Fruit fly (Drosophila melanogaster) whole organism, embryonic: ENCODE results near the gene CstF50.
A peak's percentile ranks its signal among the peaks of the same experiment; 100 is the strongest.

ENCODE experiments used
- BEAF-32 ChIP-seq: fragments of 200-800 bp; sonication (Bioruptor generic); optimal IDR thresholded peaks from 3 replicates; lab custom pipeline; 2017; ENCODE audit warnings: missing biosample characterization, missing genetic modification characterization, mild to moderate bottlenecking, moderate library complexity, missing genetic modification reagents
- Bdp1 ChIP-seq: fragments of 200-800 bp; sonication (Bioruptor generic); optimal IDR thresholded peaks from 3 replicates; lab custom pipeline; 2016; ENCODE audit warnings: missing biosample characterization, missing genetic modification characterization
- Bgb ChIP-seq: fragments of 200-800 bp; sonication (Bioruptor generic); IDR thresholded peaks from 2 replicates; pipeline ENCODE4 v1.3.6; 2022; ENCODE audit warnings: missing biosample characterization, missing genetic modification characterization; ENCODE audit not compliant: partially characterized antibody
- CG10979 ChIP-seq: fragments of 200-800 bp; sonication (Bioruptor generic); optimal IDR thresholded peaks from 2 replicates; lab custom pipeline; 2018; ENCODE audit warnings: missing biosample characterization, mild to moderate bottlenecking, missing genetic modification characterization, moderate library complexity
- CG11456 ChIP-seq: fragments of 200-800 bp; sonication (Bioruptor generic); IDR thresholded peaks from 3 replicates; pipeline ENCODE4 v1.3.6; 2022; ENCODE audit warnings: missing biosample characterization, missing genetic modification characterization
- CG12071 ChIP-seq: fragments of 200-800 bp; sonication (Bioruptor generic); optimal IDR thresholded peaks from 3 replicates; lab custom pipeline; 2018; ENCODE audit warnings: missing biosample characterization, mild to moderate bottlenecking, missing genetic modification characterization
- CG1233 ChIP-seq: fragments of 200-800 bp; sonication (Bioruptor generic); optimal IDR thresholded peaks from 4 replicates; lab custom pipeline; 2018; ENCODE audit warnings: missing biosample characterization, mild to moderate bottlenecking, missing genetic modification characterization
- CG13287 ChIP-seq: fragments of 200-800 bp; sonication (Bioruptor generic); IDR thresholded peaks from 2 replicates; pipeline ENCODE4 v1.3.6; 2022; ENCODE audit warnings: missing biosample characterization, missing genetic modification characterization; ENCODE audit not compliant: partially characterized antibody
- CG13424 ChIP-seq: fragments of 200-800 bp; sonication (Bioruptor generic); optimal IDR thresholded peaks from 2 replicates; lab custom pipeline; 2019; ENCODE audit warnings: missing biosample characterization, mild to moderate bottlenecking, missing genetic modification characterization, moderate library complexity
- CG13775 ChIP-seq: fragments of 200-800 bp; sonication (Bioruptor generic); optimal IDR thresholded peaks from 3 replicates; lab custom pipeline; 2017; ENCODE audit warnings: missing biosample characterization, mild to moderate bottlenecking, missing genetic modification characterization
- CG13894 ChIP-seq: fragments of 200-800 bp; sonication (Bioruptor generic); optimal IDR thresholded peaks from 3 replicates; lab custom pipeline; 2018; ENCODE audit warnings: missing biosample characterization, mild to moderate bottlenecking, missing genetic modification characterization, moderate library complexity
- CG14710 ChIP-seq: fragments of 200-800 bp; sonication (Bioruptor generic); optimal IDR thresholded peaks from 3 replicates; lab custom pipeline; 2019; ENCODE audit warnings: missing biosample characterization, mild to moderate bottlenecking, missing genetic modification characterization, moderate library complexity
- CG15514 ChIP-seq: fragments of 200-800 bp; sonication (Bioruptor generic); optimal IDR thresholded peaks from 3 replicates; lab custom pipeline; 2017; ENCODE audit warnings: missing biosample characterization, missing genetic modification characterization, mild to moderate bottlenecking, moderate library complexity, missing genetic modification reagents
- CG16863 ChIP-seq: fragments of 200-800 bp; sonication (Bioruptor generic); optimal IDR thresholded peaks from 3 replicates; lab custom pipeline; 2016; ENCODE audit warnings: missing biosample characterization, missing genetic modification characterization
- CG17361 ChIP-seq: fragments of 200-800 bp; sonication (Bioruptor generic); IDR thresholded peaks from 3 replicates; pipeline ENCODE4 v1.3.6; 2022; ENCODE audit warnings: missing biosample characterization, missing genetic modification characterization
- CG18011 ChIP-seq: fragments of 200-800 bp; sonication (Bioruptor generic); optimal IDR thresholded peaks from 2 replicates; lab custom pipeline; 2017; ENCODE audit warnings: missing biosample characterization, missing genetic modification characterization, mild to moderate bottlenecking, moderate library complexity, missing genotype
- CG2199 ChIP-seq: fragments of 200-800 bp; sonication (Bioruptor generic); IDR thresholded peaks from 3 replicates; pipeline ENCODE4 v1.3.6; 2022; ENCODE audit warnings: missing biosample characterization, missing genetic modification characterization
- CG2202 ChIP-seq: fragments of 200-800 bp; sonication (Bioruptor generic); optimal IDR thresholded peaks from 2 replicates; lab custom pipeline; 2018; ENCODE audit warnings: missing biosample characterization, mild to moderate bottlenecking, missing genetic modification characterization
- CG2889 ChIP-seq: fragments of 200-800 bp; sonication (Bioruptor generic); IDR thresholded peaks from 3 replicates; pipeline ENCODE4 v1.3.6; 2022; ENCODE audit warnings: missing biosample characterization, missing genetic modification characterization
- CG30431 ChIP-seq: fragments of 200-800 bp; sonication (Bioruptor generic); optimal IDR thresholded peaks from 2 replicates; lab custom pipeline; 2017; ENCODE audit warnings: missing biosample characterization, missing genetic modification characterization
- CG33213 ChIP-seq: fragments of 200-800 bp; sonication (Bioruptor generic); optimal IDR thresholded peaks from 3 replicates; lab custom pipeline; 2016; ENCODE audit warnings: missing biosample characterization, missing genetic modification characterization
- CG6254 ChIP-seq: fragments of 200-800 bp; sonication (Bioruptor generic); optimal IDR thresholded peaks from 3 replicates; lab custom pipeline; 2017; ENCODE audit warnings: mild to moderate bottlenecking, missing biosample characterization, missing genetic modification reagents, missing genetic modification characterization
- CG6765 ChIP-seq: fragments of 200-800 bp; sonication (Bioruptor generic); optimal IDR thresholded peaks from 3 replicates; lab custom pipeline; 2017; ENCODE audit warnings: missing biosample characterization, mild to moderate bottlenecking, missing genetic modification characterization
- CG6854 ChIP-seq: fragments of 200-800 bp; sonication (Bioruptor generic); optimal IDR thresholded peaks from 3 replicates; lab custom pipeline; 2017; ENCODE audit warnings: missing biosample characterization, mild to moderate bottlenecking, missing genetic modification characterization
- CG7372 ChIP-seq: fragments of 200-800 bp; sonication (Bioruptor generic); IDR thresholded peaks from 2 replicates; pipeline ENCODE4 v1.3.6; 2022; ENCODE audit warnings: missing biosample characterization, missing genetic modification characterization
- CG7839 ChIP-seq: fragments of 200-800 bp; sonication (Bioruptor generic); optimal IDR thresholded peaks from 3 replicates; lab custom pipeline; 2018; ENCODE audit warnings: missing biosample characterization, mild to moderate bottlenecking, missing genetic modification characterization, moderate library complexity
- CG8281 ChIP-seq: fragments of 200-800 bp; sonication (Bioruptor generic); optimal IDR thresholded peaks from 2 replicates; lab custom pipeline; 2018; ENCODE audit warnings: missing biosample characterization, mild to moderate bottlenecking, missing genetic modification characterization, moderate library complexity
- CG8924 ChIP-seq: fragments of 200-800 bp; optimal IDR thresholded peaks from 3 replicates; lab custom pipeline; 2019; ENCODE audit warnings: missing biosample characterization, mild to moderate bottlenecking, missing genetic modification characterization, moderate library complexity
- Drgx ChIP-seq: fragments of 200-800 bp; sonication (Bioruptor generic); IDR thresholded peaks from 2 replicates; pipeline ENCODE4 v1.3.6; 2022; ENCODE audit warnings: missing biosample characterization, missing genetic modification characterization
- Fer3 ChIP-seq: fragments of 200-800 bp; sonication (Bioruptor generic); optimal IDR thresholded peaks from 2 replicates; lab custom pipeline; 2018; ENCODE audit warnings: missing biosample characterization, mild to moderate bottlenecking, missing genetic modification characterization, moderate library complexity
- Hmr ChIP-seq: fragments of 200-800 bp; sonication (Bioruptor generic); optimal IDR thresholded peaks from 3 replicates; lab custom pipeline; 2017; ENCODE audit warnings: mild to moderate bottlenecking, missing biosample characterization, missing genetic modification reagents, missing genetic modification characterization
- Hr51 ChIP-seq, 2 experiments: fragments of 200-800 bp; sonication (Bioruptor generic); optimal IDR thresholded peaks; 2 replicates in 1 of 2; 3 replicates in 1 of 2; lab custom pipeline; 2016 to 2018; ENCODE audit warnings: missing biosample characterization in 2 of 2, missing genetic modification characterization in 2 of 2, mild to moderate bottlenecking in 1 of 2, moderate library complexity in 1 of 2
- NC2β ChIP-seq: fragments of 200-800 bp; sonication (Bioruptor generic); optimal IDR thresholded peaks from 2 replicates; lab custom pipeline; 2016; ENCODE audit warnings: missing biosample characterization, missing genetic modification characterization
- Rx ChIP-seq: fragments of 200-800 bp; sonication (Bioruptor generic); IDR thresholded peaks from 2 replicates; pipeline ENCODE4 v1.3.6; 2022; ENCODE audit warnings: missing biosample characterization, missing genetic modification characterization
- TFAM ChIP-seq: fragments of 200-800 bp; sonication (Bioruptor generic); optimal IDR thresholded peaks from 2 replicates; lab custom pipeline; 2017; ENCODE audit warnings: missing biosample characterization, missing genetic modification characterization, inconsistent platforms
- bowl ChIP-seq: fragments of 200-800 bp; sonication (Bioruptor generic); IDR thresholded peaks from 2 replicates; pipeline ENCODE4 v1.3.6; 2022; ENCODE audit warnings: missing biosample characterization, missing genetic modification characterization
- br ChIP-seq: fragments of >200 bp; optimal IDR thresholded peaks from 2 replicates; lab custom pipeline; 2017
- ci ChIP-seq: fragments of 200-800 bp; sonication (Bioruptor generic); IDR thresholded peaks from 3 replicates; pipeline ENCODE4 v1.3.6; 2022; ENCODE audit warnings: missing biosample characterization, missing genetic modification characterization
- dan ChIP-seq: fragments of 200-800 bp; sonication (Bioruptor generic); IDR thresholded peaks from 2 replicates; pipeline ENCODE4 v1.3.6; 2022; ENCODE audit warnings: missing biosample characterization, missing genetic modification characterization
- dimm ChIP-seq: fragments of 200-800 bp; sonication (Bioruptor generic); IDR thresholded peaks from 2 replicates; pipeline ENCODE4 v1.3.6; 2022; ENCODE audit warnings: missing biosample characterization, missing genetic modification characterization
- fd64A ChIP-seq: fragments of 200-800 bp; sonication (Bioruptor generic); optimal IDR thresholded peaks from 3 replicates; lab custom pipeline; 2018; ENCODE audit warnings: missing biosample characterization, mild to moderate bottlenecking, missing genetic modification characterization
- gem ChIP-seq: fragments of 200-800 bp; sonication (Bioruptor generic); optimal IDR thresholded peaks from 2 replicates; lab custom pipeline; 2019; ENCODE audit warnings: missing biosample characterization, mild to moderate bottlenecking, missing genetic modification characterization, moderate library complexity
- mld ChIP-seq: fragments of 200-800 bp; sonication (Bioruptor generic); IDR thresholded peaks from 3 replicates; pipeline ENCODE4 v1.3.6; 2022; ENCODE audit warnings: missing biosample characterization, missing genetic modification characterization; ENCODE audit not compliant: partially characterized antibody
- phol ChIP-seq: fragments of 200-800 bp; sonication (Bioruptor generic); optimal IDR thresholded peaks from 3 replicates; lab custom pipeline; 2018; ENCODE audit warnings: missing biosample characterization, mild to moderate bottlenecking, missing genetic modification characterization, moderate library complexity
- run ChIP-seq: fragments of 200-800 bp; sonication (Bioruptor generic); optimal IDR thresholded peaks from 3 replicates; lab custom pipeline; 2018; ENCODE audit warnings: missing biosample characterization, mild to moderate bottlenecking, missing genetic modification characterization
- scrt ChIP-seq: fragments of 200-800 bp; sonication (Bioruptor generic); optimal IDR thresholded peaks from 2 replicates; lab custom pipeline; 2018; ENCODE audit warnings: missing biosample characterization, mild to moderate bottlenecking, missing genetic modification characterization, moderate library complexity
- sd ChIP-seq: fragments of 200-800 bp; sonication (Bioruptor generic); optimal IDR thresholded peaks from 3 replicates; lab custom pipeline; 2018; ENCODE audit warnings: missing biosample characterization, mild to moderate bottlenecking, missing genetic modification characterization, moderate library complexity
- sna ChIP-seq: fragments of 200-800 bp; sonication (Bioruptor generic); IDR thresholded peaks from 2 replicates; pipeline ENCODE4 v1.3.6; 2022; ENCODE audit warnings: missing biosample characterization, missing genetic modification characterization; ENCODE audit not compliant: partially characterized antibody
- wek ChIP-seq: fragments of 200-800 bp; sonication (Bioruptor generic); optimal IDR thresholded peaks from 3 replicates; lab custom pipeline; 2018; ENCODE audit warnings: missing biosample characterization, mild to moderate bottlenecking, missing genetic modification characterization, moderate library complexity

The CstF50 gene

dm6 chr3R:31725486-31726227, 11.1 kb downstream of the CstF50 start (continued):
- TF ChIP-seq CG6854 (GFP tag; lab: Kevin White, UChicago) = no peak
- TF ChIP-seq Hmr (GFP tag; lab: Kevin White, UChicago) = no peak
- TF ChIP-seq CG2889 = no peak
- no peak for TF ChIP-seq ci (GFP tag; lab: Robert Waterston, UW)
- no peak for TF ChIP-seq br (lab: Kevin White, UChicago)
- TF ChIP-seq Fer3 (tag; lab: Kevin White, UChicago) = no peak
- no peak for TF ChIP-seq Hr51 (GFP tag; optimal IDR thresholded peaks at IDR 0.05; lab: Kevin White, UChicago)
- TF ChIP-seq CG13424 (tag; lab: Kevin White, UChicago) = no peak
- TF ChIP-seq Bdp1 (GFP tag; lab: Kevin White, UChicago) = no peak
- no peak for TF ChIP-seq CG13775 (GFP tag; lab: Kevin White, UChicago)
- no peak for TF ChIP-seq CG17361 (GFP tag; lab: Robert Waterston, UW)
- no peak for TF ChIP-seq TFAM
- TF ChIP-seq sna = 0 out of 2 replicates have a peak, but pooled peaks have one; percentile 18
- no peak for TF ChIP-seq CG30431 (GFP tag; lab: Kevin White, UChicago)
- no peak for TF ChIP-seq wek (GFP tag; lab: Kevin White, UChicago)
- TF ChIP-seq CG11456 (GFP tag; lab: Robert Waterston, UW) = no peak
- TF ChIP-seq CG10979 (tag; lab: Kevin White, UChicago) = no peak
- TF ChIP-seq CG16863 (GFP tag; lab: Kevin White, UChicago) = no peak
- no peak for TF ChIP-seq CG18011 (GFP tag; lab: Kevin White, UChicago)
- TF ChIP-seq CG1233 = peak; percentile 5
- no peak for TF ChIP-seq CG13287 (GFP tag; lab: Robert Waterston, UW)
- TF ChIP-seq CG13894 = no peak
- no peak for TF ChIP-seq run (tag; lab: Kevin White, UChicago)
- no peak for TF ChIP-seq phol (tag; lab: Kevin White, UChicago)
- TF ChIP-seq CG33213 = peak; percentile 23
- TF ChIP-seq CG12071 (GFP tag; lab: Kevin White, UChicago) = no peak
- TF ChIP-seq CG7372 (GFP tag; lab: Robert Waterston, UW) = no peak
- no peak for TF ChIP-seq CG8924 (tag; lab: Kevin White, UChicago)
- no peak; the same call in 2 of the 3 replicates for TF ChIP-seq CG2199
- no peak for TF ChIP-seq dan (GFP tag; lab: Robert Waterston, UW)
- no peak for TF ChIP-seq Rx (GFP tag; lab: Robert Waterston, UW)
- TF ChIP-seq CG8281 (tag; lab: Kevin White, UChicago) = no peak
- 0 out of 2 replicates have a peak, but pooled peaks have one; percentile 18 for TF ChIP-seq Bgb (GFP tag; lab: Robert Waterston, UW)
- TF ChIP-seq Drgx (GFP tag; lab: Robert Waterston, UW) = 0 out of 2 replicates have a peak, but pooled peaks have one; percentile 5
- peak; percentile 5 for TF ChIP-seq CG6254 (GFP tag; lab: Kevin White, UChicago)
- no peak for TF ChIP-seq dimm (GFP tag; lab: Robert Waterston, UW)
- TF ChIP-seq BEAF-32 (GFP tag; lab: Kevin White, UChicago) = no peak
- no peak for TF ChIP-seq CG14710 (tag; lab: Kevin White, UChicago)
- TF ChIP-seq fd64A = no peak
- no peak for TF ChIP-seq bowl
- no peak for TF ChIP-seq CG2202 (tag; lab: Kevin White, UChicago)
- TF ChIP-seq scrt (GFP tag; lab: Kevin White, UChicago) = no peak
- no peak for TF ChIP-seq sd
- TF ChIP-seq CG15514 = no peak
- TF ChIP-seq CG7839 (tag; lab: Kevin White, UChicago) = no peak
- TF ChIP-seq NC2β (GFP tag; lab: Kevin White, UChicago) = peak; percentile 18
- no peak for TF ChIP-seq gem (tag; lab: Kevin White, UChicago)
- TF ChIP-seq CG6765 (GFP tag; lab: Kevin White, UChicago) = no peak
- no peak for TF ChIP-seq mld (GFP tag; lab: Robert Waterston, UW)
